Worm (Caenorhabditis elegans): ENCODE measurements around the gene scyl-1.

scyl-1 gene

ce11 chrV:13000068-13000467 is 41.5 kb downstream of the scyl-1 start:
- TF ChIP-seq C04F5.9 (tag; optimal IDR thresholded peaks at IDR 0.05) (no peak), unc-130 (tag; optimal IDR thresholded peaks at IDR 0.05) (no peak), ama-1 (optimal IDR thresholded peaks at IDR 0.05) (no peak), elt-3 (tag; optimal IDR thresholded peaks at IDR 0.05) (no peak), hlh-4 (tag; optimal IDR thresholded peaks at IDR 0.05) (no peak), lin-14 (GFP tag; optimal IDR thresholded peaks at IDR 0.05) (no peak), nhr-237 (tag; optimal IDR thresholded peaks at IDR 0.05) (no peak), fkh-10 (GFP tag; optimal IDR thresholded peaks at IDR 0.05) (no peak), xbp-1 (tag; optimal IDR thresholded peaks at IDR 0.05) (no peak)

- TF ChIP-seq dpl-1 (GFP tag; optimal IDR thresholded peaks at IDR 0.05) (no peak), F16B12.6 (tag; optimal IDR thresholded peaks at IDR 0.05) (no peak), ztf-11 (tag; optimal IDR thresholded peaks at IDR 0.05) (no peak), unc-30 (tag; optimal IDR thresholded peaks at IDR 0.05) (no peak), sup-37 (GFP tag; optimal IDR thresholded peaks at IDR 0.05) (no peak), ztf-4 (tag; optimal IDR thresholded peaks at IDR 0.05) (no peak), efl-1 (optimal IDR thresholded peaks at IDR 0.05) (no peak), efl-1 (GFP tag; optimal IDR thresholded peaks at IDR 0.05 in 1 of 2) (no peak), skn-1 (tag; optimal IDR thresholded peaks at IDR 0.05) (no peak), lir-3 (tag; optimal IDR thresholded peaks at IDR 0.05; ENCODE audit: poor library complexity) (no peak), nhr-237 (tag; optimal IDR thresholded peaks at IDR 0.05) (no peak), pax-3 (tag; optimal IDR thresholded peaks at IDR 0.05) (no peak), pag-3 (tag; optimal IDR thresholded peaks at IDR 0.05; ENCODE audit: borderline replicate concordance, insufficient read depth) (no peak)
These were observed 42.0 kb downstream of the scyl-1 start, which contains the start of gene far-4 for ce11 chrV:12999559-12999958. Gene far-4 (minus strand): TSS chrV:12999659.

- TF ChIP-seq nhr-237 (tag; optimal IDR thresholded peaks at IDR 0.05) (no peak), lin-13 (GFP tag; optimal IDR thresholded peaks at IDR 0.05) (no peak), ztf-11 (tag; optimal IDR thresholded peaks at IDR 0.05) (no peak), pag-3 (tag; optimal IDR thresholded peaks at IDR 0.05; ENCODE audit: borderline replicate concordance, insufficient read depth) (no peak), zip-4 (GFP tag; optimal IDR thresholded peaks at IDR 0.05) (no peak), ceh-8 (GFP tag; optimal IDR thresholded peaks at IDR 0.05) (no peak), C16A3.4 (tag; optimal IDR thresholded peaks at IDR 0.05) (no peak), hlh-17 (GFP tag; optimal IDR thresholded peaks at IDR 0.05; ENCODE audit: borderline replicate concordance) (no peak), lin-35 (GFP tag; optimal IDR thresholded peaks at IDR 0.05) (no peak), F16B12.6 (tag; optimal IDR thresholded peaks at IDR 0.05) (no peak), zag-1 (tag; optimal IDR thresholded peaks at IDR 0.05) (no peak), efl-1 (optimal IDR thresholded peaks at IDR 0.05) (no peak), efl-1 (GFP tag; optimal IDR thresholded peaks at IDR 0.05 in 1 of 2) (no peak), lin-39 (tag; optimal IDR thresholded peaks at IDR 0.05) (no peak), C34B4.2 (tag; optimal IDR thresholded peaks at IDR 0.05) (no peak), nhr-28 (tag; optimal IDR thresholded peaks at IDR 0.05) (no peak), unc-86 (tag; optimal IDR thresholded peaks at IDR 0.05) (no peak), alr-1 (tag; optimal IDR thresholded peaks at IDR 0.05; ENCODE audit: borderline replicate concordance) (no peak), skn-1 (tag; optimal IDR thresholded peaks at IDR 0.05) (no peak), sox-4 (tag; optimal IDR thresholded peaks at IDR 0.05) (no peak)
These were observed 44.1 kb downstream of the scyl-1 start, which contains the start of gene far-3 for ce11 chrV:12997422-12997821. Gene far-3 (minus strand): TSS chrV:12997522.

ce11 chrV:12995269-12995668 is 46.3 kb downstream of the scyl-1 start, which contains the start of gene far-5:
Gene far-5 (plus strand): TSS chrV:12995569.
- TF ChIP-seq pax-3 (tag; optimal IDR thresholded peaks at IDR 0.05) (no peak), elt-3 (tag; optimal IDR thresholded peaks at IDR 0.05) (peak in 1 of 6 experiments; percentile 29), C34B4.2 (tag; optimal IDR thresholded peaks at IDR 0.05) (no peak), Y116A8C.19 (tag; optimal IDR thresholded peaks at IDR 0.05; ENCODE audit: borderline replicate concordance) (no peak), ztf-11 (tag; optimal IDR thresholded peaks at IDR 0.05) (no peak), blmp-1 (tag; optimal IDR thresholded peaks at IDR 0.05) (peak; percentile 30), sox-4 (tag; optimal IDR thresholded peaks at IDR 0.05) (no peak)

Measured in whole organism, L1 larva.